Fruit fly (Drosophila melanogaster) whole organism, embryonic: ENCODE measurements around the gene CG13893.

ENCODE experiments used
- Ada2b ChIP-seq: fragments of 200-800 bp; sonication (Bioruptor generic); IDR thresholded peaks from 2 replicates; pipeline ENCODE4 v1.3.6; 2022; ENCODE audit warnings: missing biosample characterization, missing genetic modification characterization
- B-H1 ChIP-seq: fragments of 200-800 bp; sonication (Bioruptor generic); IDR thresholded peaks from 3 replicates; pipeline ENCODE4 v1.3.6; 2022; ENCODE audit warnings: missing biosample characterization, missing genetic modification characterization
- CG10366 ChIP-seq: fragments of 200-800 bp; sonication (Bioruptor generic); IDR thresholded peaks from 2 replicates; pipeline ENCODE4 v1.3.6; 2022; ENCODE audit warnings: missing biosample characterization, missing genetic modification characterization
- CG10565 ChIP-seq: fragments of 200-800 bp; sonication (Bioruptor generic); optimal IDR thresholded peaks from 3 replicates; lab custom pipeline; 2016; ENCODE audit warnings: missing biosample characterization, mild to moderate bottlenecking, missing genetic modification characterization
- CG11456 ChIP-seq: fragments of 200-800 bp; sonication (Bioruptor generic); IDR thresholded peaks from 3 replicates; pipeline ENCODE4 v1.3.6; 2022; ENCODE audit warnings: missing biosample characterization, missing genetic modification characterization
- CG12155 ChIP-seq: fragments of 200-800 bp; sonication (Bioruptor generic); optimal IDR thresholded peaks from 3 replicates; lab custom pipeline; 2016; ENCODE audit warnings: missing biosample characterization, missing genetic modification characterization
- CG12299 ChIP-seq: fragments of 200-800 bp; sonication (Bioruptor generic); optimal IDR thresholded peaks from 2 replicates; lab custom pipeline; 2018; ENCODE audit warnings: missing biosample characterization, mild to moderate bottlenecking, missing genetic modification characterization
- CG12391 ChIP-seq: fragments of 200-800 bp; sonication (Bioruptor generic); optimal IDR thresholded peaks from 3 replicates; lab custom pipeline; 2018; ENCODE audit warnings: missing biosample characterization, mild to moderate bottlenecking, missing genetic modification characterization, moderate library complexity
- CG13894 ChIP-seq: fragments of 200-800 bp; sonication (Bioruptor generic); optimal IDR thresholded peaks from 3 replicates; lab custom pipeline; 2018; ENCODE audit warnings: missing biosample characterization, mild to moderate bottlenecking, missing genetic modification characterization, moderate library complexity
- CG14050 ChIP-seq: fragments of 200-800 bp; sonication (Bioruptor generic); IDR thresholded peaks from 3 replicates; pipeline ENCODE4 v1.3.6; 2022; ENCODE audit warnings: missing biosample characterization, missing genetic modification characterization
- CG17328 ChIP-seq: fragments of 200-800 bp; sonication (Bioruptor generic); IDR thresholded peaks from 2 replicates; pipeline ENCODE4 v1.3.6; 2022; ENCODE audit warnings: missing biosample characterization, missing genetic modification characterization
- CG2199 ChIP-seq: fragments of 200-800 bp; sonication (Bioruptor generic); IDR thresholded peaks from 3 replicates; pipeline ENCODE4 v1.3.6; 2022; ENCODE audit warnings: missing biosample characterization, missing genetic modification characterization
- CG32767 ChIP-seq: fragments of 200-800 bp; sonication (Bioruptor generic); IDR thresholded peaks from 2 replicates; pipeline ENCODE4 v1.3.6; 2022; ENCODE audit warnings: missing biosample characterization, missing genetic modification characterization
- CG34422 ChIP-seq: fragments of 200-800 bp; sonication (Bioruptor generic); IDR thresholded peaks from 3 replicates; pipeline ENCODE4 v1.3.6; 2022; ENCODE audit warnings: missing biosample characterization, missing genetic modification characterization
- CG4617 ChIP-seq: fragments of 200-800 bp; sonication (Bioruptor generic); optimal IDR thresholded peaks from 3 replicates; lab custom pipeline; 2016; ENCODE audit warnings: missing biosample characterization, missing genetic modification characterization, borderline replicate concordance
- CG6689 ChIP-seq: fragments of 200-800 bp; sonication (Bioruptor generic); IDR thresholded peaks from 2 replicates; pipeline ENCODE4 v1.3.6; 2022; ENCODE audit warnings: missing biosample characterization, missing genetic modification characterization
- CG6765 ChIP-seq: fragments of 200-800 bp; sonication (Bioruptor generic); optimal IDR thresholded peaks from 3 replicates; lab custom pipeline; 2017; ENCODE audit warnings: missing biosample characterization, mild to moderate bottlenecking, missing genetic modification characterization
- CG6813 ChIP-seq: fragments of 200-800 bp; sonication (Bioruptor generic); optimal IDR thresholded peaks from 2 replicates; lab custom pipeline; 2017; ENCODE audit warnings: missing biosample characterization, missing genetic modification characterization, mild to moderate bottlenecking, moderate library complexity, missing genetic modification reagents
- CG8089 ChIP-seq: fragments of 200-800 bp; sonication (Bioruptor generic); optimal IDR thresholded peaks from 3 replicates; lab custom pipeline; 2016; ENCODE audit warnings: missing biosample characterization, missing genetic modification characterization
- CG8281 ChIP-seq: fragments of 200-800 bp; sonication (Bioruptor generic); optimal IDR thresholded peaks from 2 replicates; lab custom pipeline; 2018; ENCODE audit warnings: missing biosample characterization, mild to moderate bottlenecking, missing genetic modification characterization, moderate library complexity
- D ChIP-seq, 2 experiments: fragments of 200-800 bp in 1 of 2; fragments of >200 bp in 1 of 2; sonication (Bioruptor generic) in 1 of 2; optimal IDR thresholded peaks; 2 replicates in 1 of 2; 3 replicates in 1 of 2; lab custom pipeline; 2017; ENCODE audit warnings: mild to moderate bottlenecking in 1 of 2, missing biosample characterization in 1 of 2, missing genetic modification characterization in 1 of 2, missing genetic modification reagents in 1 of 2
- D19B ChIP-seq: fragments of 200-800 bp; sonication (Bioruptor generic); optimal IDR thresholded peaks from 2 replicates; lab custom pipeline; 2017; ENCODE audit warnings: missing biosample characterization, mild to moderate bottlenecking, missing genetic modification characterization
- Dll ChIP-seq: fragments of 200-800 bp; sonication (Bioruptor generic); IDR thresholded peaks from 4 replicates; pipeline ENCODE4 v1.3.6; 2022; ENCODE audit warnings: missing biosample characterization, missing genetic modification characterization; ENCODE audit not compliant: partially characterized antibody
- Doc3 ChIP-seq: fragments of 200-800 bp; sonication (Bioruptor generic); IDR thresholded peaks from 3 replicates; pipeline ENCODE4 v1.3.6; 2022; ENCODE audit warnings: missing biosample characterization, missing genetic modification characterization; ENCODE audit not compliant: partially characterized antibody
- HLHmδ ChIP-seq: fragments of 200-800 bp; sonication (Bioruptor generic); optimal IDR thresholded peaks from 2 replicates; lab custom pipeline; 2018; ENCODE audit warnings: missing biosample characterization, mild to moderate bottlenecking, missing genetic modification characterization, moderate library complexity
- Lpt ChIP-seq: fragments of >200 bp; optimal IDR thresholded peaks from 2 replicates; lab custom pipeline; 2018; ENCODE audit warnings: missing biosample characterization, missing genetic modification characterization
- NC2α ChIP-seq: fragments of 200-800 bp; sonication (Bioruptor generic); optimal IDR thresholded peaks from 2 replicates; lab custom pipeline; 2016; ENCODE audit warnings: missing biosample characterization, missing genetic modification characterization
- Opbp ChIP-seq: fragments of 200-800 bp; sonication (Bioruptor generic); IDR thresholded peaks from 3 replicates; pipeline ENCODE4 v1.3.6; 2022; ENCODE audit warnings: missing biosample characterization, missing genetic modification characterization; ENCODE audit not compliant: partially characterized antibody
- Rfx ChIP-seq: fragments of 200-800 bp; sonication (Bioruptor generic); IDR thresholded peaks from 2 replicates; pipeline ENCODE4 v1.3.6; 2022; ENCODE audit warnings: missing biosample characterization, missing genetic modification characterization
- Sry-β ChIP-seq: fragments of 200-800 bp; sonication (Bioruptor generic); optimal IDR thresholded peaks from 2 replicates; lab custom pipeline; 2018; ENCODE audit warnings: missing biosample characterization, mild to moderate bottlenecking, missing genetic modification characterization, moderate library complexity
- Ssrp ChIP-seq: fragments of 200-800 bp; sonication (Bioruptor generic); optimal IDR thresholded peaks from 2 replicates; lab custom pipeline; 2018; ENCODE audit warnings: missing biosample characterization, mild to moderate bottlenecking, missing genetic modification characterization, moderate library complexity
- Tbp ChIP-seq: fragments of >200 bp; optimal IDR thresholded peaks from 2 replicates; lab custom pipeline; 2018; ENCODE audit warnings: missing biosample characterization, missing genetic modification characterization
- ab ChIP-seq: fragments of 200-800 bp; sonication (Bioruptor generic); optimal IDR thresholded peaks from 2 replicates; lab custom pipeline; 2016; ENCODE audit warnings: missing biosample characterization, missing genetic modification characterization
- amos ChIP-seq: fragments of 200-800 bp; sonication (Bioruptor generic); IDR thresholded peaks from 2 replicates; pipeline ENCODE4 v1.3.6; 2022; ENCODE audit warnings: missing biosample characterization, missing genetic modification characterization; ENCODE audit not compliant: partially characterized antibody
- cad ChIP-seq: fragments of >200 bp; optimal IDR thresholded peaks from 2 replicates; lab custom pipeline; 2017; ENCODE audit warnings: missing biosample characterization, missing genetic modification characterization
- cas ChIP-seq: fragments of 200-800 bp; sonication (Bioruptor generic); IDR thresholded peaks from 2 replicates; pipeline ENCODE4 v1.3.6; 2022; ENCODE audit warnings: missing biosample characterization, missing genetic modification characterization
- caup ChIP-seq: fragments of 200-800 bp; sonication (Bioruptor generic); optimal IDR thresholded peaks from 3 replicates; lab custom pipeline; 2017; ENCODE audit warnings: missing biosample characterization, mild to moderate bottlenecking, missing genetic modification characterization, moderate library complexity; ENCODE audit not compliant: severe bottlenecking
- chn ChIP-seq: fragments of 200-800 bp; sonication (Bioruptor generic); optimal IDR thresholded peaks from 2 replicates; lab custom pipeline; 2016; ENCODE audit warnings: missing biosample characterization, missing genetic modification characterization
- dimm ChIP-seq: fragments of 200-800 bp; sonication (Bioruptor generic); IDR thresholded peaks from 2 replicates; pipeline ENCODE4 v1.3.6; 2022; ENCODE audit warnings: missing biosample characterization, missing genetic modification characterization
- dpn ChIP-seq, 2 experiments: fragments of 200-800 bp; sonication (Bioruptor generic); optimal IDR thresholded peaks; 3 replicates each; lab custom pipeline; 2016; ENCODE audit warnings: missing biosample characterization in 2 of 2, missing genetic modification characterization in 2 of 2
- ems ChIP-seq: fragments of 200-800 bp; sonication (Bioruptor generic); optimal IDR thresholded peaks from 3 replicates; lab custom pipeline; 2016; ENCODE audit warnings: missing biosample characterization, missing genetic modification characterization
- eyg ChIP-seq: fragments of 200-800 bp; sonication (Bioruptor generic); optimal IDR thresholded peaks from 3 replicates; lab custom pipeline; 2016; ENCODE audit warnings: missing biosample characterization, missing genetic modification characterization
- fd3F ChIP-seq: fragments of 200-800 bp; sonication (Bioruptor generic); optimal IDR thresholded peaks from 2 replicates; lab custom pipeline; 2018; ENCODE audit warnings: missing biosample characterization, mild to moderate bottlenecking, missing genetic modification characterization, moderate library complexity
- ken ChIP-seq: fragments of 200-800 bp; sonication (Bioruptor generic); IDR thresholded peaks from 3 replicates; pipeline ENCODE4 v1.3.6; 2022; ENCODE audit warnings: missing biosample characterization, missing genetic modification characterization
- pros ChIP-seq: fragments of 200-800 bp; sonication (Bioruptor generic); optimal IDR thresholded peaks from 3 replicates; lab custom pipeline; 2019; ENCODE audit warnings: missing biosample characterization, mild to moderate bottlenecking, missing genetic modification characterization, moderate library complexity
- rib ChIP-seq: fragments of 200-800 bp; sonication (Bioruptor generic); IDR thresholded peaks from 2 replicates; pipeline ENCODE4 v1.3.6; 2022; ENCODE audit warnings: missing biosample characterization, missing genetic modification characterization
- slou ChIP-seq: fragments of 200-800 bp; sonication (Bioruptor generic); optimal IDR thresholded peaks from 3 replicates; lab custom pipeline; 2016; ENCODE audit warnings: missing biosample characterization, missing genetic modification characterization
- stc ChIP-seq: fragments of 200-800 bp; sonication (Bioruptor generic); IDR thresholded peaks from 2 replicates; pipeline ENCODE4 v1.3.6; 2022; ENCODE audit warnings: missing biosample characterization, missing genetic modification characterization

CG13893 gene

DNA sequence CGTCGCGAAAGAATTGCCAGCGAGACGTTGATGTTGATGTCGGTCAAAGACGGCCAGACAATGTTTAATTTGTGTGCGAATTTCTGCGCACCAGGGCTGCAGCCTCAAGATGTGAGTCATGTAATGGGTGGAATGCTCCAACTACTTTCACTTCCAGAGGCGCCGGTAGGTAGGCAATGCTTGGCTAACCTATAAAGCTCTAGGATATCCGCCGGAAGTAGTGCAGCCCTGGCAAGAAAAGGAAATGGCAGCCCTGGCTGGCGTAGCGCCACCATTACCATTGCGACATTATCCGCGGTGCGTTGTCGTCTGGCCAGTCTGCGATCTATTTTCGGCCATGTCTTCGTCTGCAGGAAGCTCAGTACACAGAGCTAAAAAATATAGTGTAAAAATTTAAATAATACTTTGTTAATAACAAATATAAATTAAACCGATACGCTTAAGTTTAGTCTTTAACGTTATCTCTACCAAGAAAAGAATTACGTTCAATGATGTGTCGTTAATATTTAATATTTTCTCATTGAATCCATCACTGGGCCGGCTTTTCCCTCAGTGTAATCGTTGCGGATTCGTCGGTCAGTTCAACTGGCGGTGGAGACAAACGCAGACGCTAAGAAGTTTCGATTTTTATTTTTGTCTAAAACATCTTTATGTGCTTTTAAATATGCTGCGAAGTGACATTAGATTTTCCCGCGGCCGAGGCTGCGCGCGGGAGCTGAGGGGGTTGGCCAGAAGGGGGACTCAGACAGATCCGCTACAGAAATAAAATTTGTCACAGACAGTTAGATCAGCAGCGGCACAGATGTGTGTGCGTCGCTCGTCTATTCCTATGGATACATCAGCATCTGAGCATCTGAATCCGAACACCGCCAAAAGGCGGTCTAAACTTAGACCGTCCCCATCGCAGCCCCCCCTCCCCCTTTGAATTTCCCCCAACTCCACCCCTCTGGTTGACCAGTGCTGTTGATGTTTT, 8.1 kb upstream of the CG13893 start (continued):
- peak; percentile 73 for TF ChIP-seq CG6689
- no peak for TF ChIP-seq Doc3
- peak; percentile 81 for TF ChIP-seq fd3F (GFP tag; lab: Kevin White, UChicago)
- TF ChIP-seq CG4617 (GFP tag; lab: Kevin White, UChicago): peak; percentile 32
- peak; percentile 81 for TF ChIP-seq caup (GFP tag; lab: Kevin White, UChicago)
- TF ChIP-seq Opbp (GFP tag; lab: Robert Waterston, UW): peak; percentile 42; the same call in 1 of the 3 replicates
- TF ChIP-seq dimm (GFP tag; lab: Robert Waterston, UW): peak; percentile 57
- TF ChIP-seq CG10366 (GFP tag; lab: Robert Waterston, UW): peak; percentile 44
- no peak for TF ChIP-seq Tbp (GFP tag; lab: Kevin White, UChicago)
- no peak for TF ChIP-seq ab (GFP tag; lab: Kevin White, UChicago)
- TF ChIP-seq B-H1: peak; percentile 62; the same call in 2 of the 3 replicates
- TF ChIP-seq Lpt (GFP tag; lab: Kevin White, UChicago): no peak
- peak; percentile 61 for TF ChIP-seq CG12155 (GFP tag; lab: Kevin White, UChicago)
- TF ChIP-seq pros (GFP tag; lab: Kevin White, UChicago): no peak
- no peak for TF ChIP-seq slou (GFP tag; lab: Kevin White, UChicago)
- peak; percentile 70 to 73 for TF ChIP-seq dpn (GFP tag; optimal IDR thresholded peaks at IDR 0.05; lab: Kevin White, UChicago)
- TF ChIP-seq amos (GFP tag; lab: Robert Waterston, UW): no peak
- peak; percentile 59; the same call in 1 of the 2 replicates for TF ChIP-seq CG32767 (GFP tag; lab: Robert Waterston, UW)
- peak; percentile 74 for TF ChIP-seq CG17328
- TF ChIP-seq CG12299: peak; percentile 72
- TF ChIP-seq CG8281 (tag; lab: Kevin White, UChicago): peak; percentile 36
- TF ChIP-seq NC2α (GFP tag; lab: Kevin White, UChicago): peak; percentile 53
- TF ChIP-seq CG11456 (GFP tag; lab: Robert Waterston, UW): peak; percentile 89
- peak; percentile 74; the same call in 2 of the 3 replicates for TF ChIP-seq ken (GFP tag; lab: Robert Waterston, UW)
- peak; percentile 54 for TF ChIP-seq HLHmδ (GFP tag; lab: Kevin White, UChicago)
- TF ChIP-seq ems (GFP tag; lab: Kevin White, UChicago): peak; percentile 42
- TF ChIP-seq D19B (GFP tag; lab: Kevin White, UChicago): peak; percentile 42
- peak; percentile 57 for TF ChIP-seq CG6813 (GFP tag; lab: Kevin White, UChicago)
- peak; percentile 91 for TF ChIP-seq Rfx (GFP tag; lab: Robert Waterston, UW)
- TF ChIP-seq D (optimal IDR thresholded peaks at IDR 0.05; lab: Kevin White, UChicago): no peak
- TF ChIP-seq D (GFP tag; optimal IDR thresholded peaks at IDR 0.05; lab: Kevin White, UChicago): peak; percentile 47
- TF ChIP-seq CG14050 (GFP tag; lab: Robert Waterston, UW): peak; percentile 76
- no peak for TF ChIP-seq Dll (GFP tag; lab: Robert Waterston, UW)
- TF ChIP-seq cad (GFP tag; lab: Kevin White, UChicago): no peak
- TF ChIP-seq Ada2b: peak; percentile 68
- peak; percentile 86 for TF ChIP-seq CG34422 (GFP tag; lab: Robert Waterston, UW)
- peak; percentile 12 for TF ChIP-seq eyg (GFP tag; lab: Kevin White, UChicago)
- TF ChIP-seq rib (GFP tag; lab: Robert Waterston, UW): peak; percentile 70
- TF ChIP-seq CG6765 (GFP tag; lab: Kevin White, UChicago): peak; percentile 68
- TF ChIP-seq CG2199: no peak
- peak; percentile 59 for TF ChIP-seq CG12391 (tag; lab: Kevin White, UChicago)
- peak; percentile 39 for TF ChIP-seq CG13894 (tag; lab: Kevin White, UChicago)
- TF ChIP-seq Sry-β (GFP tag; lab: Kevin White, UChicago): no peak
- peak; percentile 75 for TF ChIP-seq stc (GFP tag; lab: Robert Waterston, UW)
- TF ChIP-seq CG8089 (GFP tag; lab: Kevin White, UChicago): peak; percentile 65
- peak; percentile 22 for TF ChIP-seq chn (GFP tag; lab: Kevin White, UChicago)
- peak; percentile 44 for TF ChIP-seq Ssrp (tag; lab: Kevin White, UChicago)
- peak; percentile 66; the same call in 1 of the 2 replicates for TF ChIP-seq cas (GFP tag; lab: Robert Waterston, UW)
- TF ChIP-seq CG10565 (GFP tag; lab: Kevin White, UChicago): no peak
